Fruit fly (Drosophila melanogaster) whole organism, embryonic: Measurements from ENCODE around the gene Lamtor5.

Experiments used
- CG12391 ChIP-seq: fragments of 200-800 bp; sonication (Bioruptor generic); optimal IDR thresholded peaks from 3 replicates; lab custom pipeline; 2018; ENCODE audit warnings: missing biosample characterization, mild to moderate bottlenecking, missing genetic modification characterization, moderate library complexity
- CG6654 ChIP-seq: fragments of 200-800 bp; sonication (Bioruptor generic); optimal IDR thresholded peaks from 2 replicates; lab custom pipeline; 2017; ENCODE audit warnings: missing biosample characterization, mild to moderate bottlenecking, missing genetic modification characterization
- Dll ChIP-seq: fragments of 200-800 bp; sonication (Bioruptor generic); IDR thresholded peaks from 4 replicates; pipeline ENCODE4 v1.3.6; 2022; ENCODE audit warnings: missing biosample characterization, missing genetic modification characterization; ENCODE audit not compliant: partially characterized antibody
- Xbp1 ChIP-seq: fragments of 200-800 bp; sonication (Bioruptor generic); optimal IDR thresholded peaks from 3 replicates; lab custom pipeline; 2016; ENCODE audit warnings: missing biosample characterization, mild to moderate bottlenecking, missing genetic modification characterization
- cato ChIP-seq: fragments of 200-800 bp; sonication (Bioruptor generic); optimal IDR thresholded peaks from 2 replicates; lab custom pipeline; 2016; ENCODE audit warnings: missing biosample characterization, missing genetic modification characterization, borderline replicate concordance
- unpg ChIP-seq: fragments of 200-800 bp; sonication (Bioruptor generic); optimal IDR thresholded peaks from 3 replicates; lab custom pipeline; 2018; ENCODE audit warnings: missing biosample characterization, mild to moderate bottlenecking, missing genetic modification characterization, moderate library complexity
- z ChIP-seq: fragments of 200-800 bp; sonication (Bioruptor generic); IDR thresholded peaks from 3 replicates; pipeline ENCODE4 v1.3.6; 2022; ENCODE audit warnings: missing biosample characterization, missing genetic modification characterization

DNA sequence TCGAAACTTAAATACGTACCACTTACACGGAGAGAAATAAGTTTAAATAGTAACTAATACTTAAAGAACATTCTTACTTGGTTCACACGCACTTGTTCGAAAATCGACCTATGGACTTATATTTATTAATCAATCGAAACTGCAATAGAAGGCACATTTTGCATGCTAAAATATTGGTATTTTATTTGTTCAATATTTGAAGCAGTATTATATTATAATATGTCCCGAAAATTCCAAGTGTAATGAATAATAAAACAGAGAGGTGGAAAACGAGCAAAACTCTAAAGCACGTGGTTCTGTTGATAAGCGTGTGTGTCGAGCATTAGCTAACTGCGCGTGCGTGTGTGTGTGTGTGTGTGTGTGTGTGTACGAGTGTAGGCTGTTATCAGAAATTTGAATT is 8.9 kb downstream of the Lamtor5 start:
- TF ChIP-seq CG6654 (GFP tag; lab: Kevin White, UChicago) (peak; percentile 45), Dll (GFP tag; lab: Robert Waterston, UW) (no peak), z (GFP tag; lab: Robert Waterston, UW) (no peak), cato (GFP tag; lab: Kevin White, UChicago) (peak; percentile 34), unpg (GFP tag; lab: Kevin White, UChicago) (peak; percentile 91), Xbp1 (peak; percentile 83), CG12391 (peak; percentile 89)
